Worm (Caenorhabditis elegans): ENCODE measurements around the gene H38K22.6.

The H38K22.6 gene

ce11 chrIII:4289952-4290351 lies 30.3 kb upstream of the H38K22.6 start:
- TF ChIP-seq zip-8 (tag; optimal IDR thresholded peaks at IDR 0.05) (no peak), drap-1 (GFP tag; optimal IDR thresholded peaks at IDR 0.05) (no peak), ceh-43 (GFP tag; optimal IDR thresholded peaks at IDR 0.05) (no peak), elt-3 (tag; optimal IDR thresholded peaks at IDR 0.05) (no peak)

DNA sequence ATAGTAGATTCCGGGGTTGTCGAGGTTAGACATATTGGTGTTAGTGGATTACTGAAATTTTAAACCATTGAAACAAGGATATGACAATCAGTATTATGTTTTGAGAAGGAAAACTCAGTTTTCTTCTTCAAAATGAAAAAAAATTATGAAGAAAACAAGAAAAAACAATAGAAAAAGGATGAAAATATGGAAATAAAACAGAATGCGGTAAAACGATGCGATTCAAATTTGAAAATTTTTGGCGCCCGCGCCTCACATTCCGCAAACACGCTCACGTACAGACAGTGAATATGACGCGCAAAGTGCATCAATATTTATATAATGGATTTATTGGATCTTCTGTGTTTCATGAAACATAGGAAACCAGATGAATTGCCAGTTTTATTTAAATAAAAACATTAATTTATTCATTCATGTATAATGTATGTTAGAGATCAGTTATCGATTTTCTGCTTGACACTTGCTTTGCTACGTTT lies 29.0 kb upstream of the H38K22.6 start, which contains the start of gene mcm-5:
TSS of gene mcm-5 (minus strand) at position 51 of the 476 bp plus-strand sequence.
- TF ChIP-seq ceh-83 (GFP tag; optimal IDR thresholded peaks at IDR 0.05) (no peak), blmp-1 (tag; optimal IDR thresholded peaks at IDR 0.05) (no peak), ceh-39 (tag; optimal IDR thresholded peaks at IDR 0.05) (peak; percentile 22), bed-3 (GFP tag; optimal IDR thresholded peaks at IDR 0.05) (no peak), nhr-76 (tag; optimal IDR thresholded peaks at IDR 0.05) (no peak), nhr-28 (tag; optimal IDR thresholded peaks at IDR 0.05) (no peak), ces-1 (GFP tag; optimal IDR thresholded peaks at IDR 0.05) (peak; percentile 56), lsy-2 (tag; optimal IDR thresholded peaks at IDR 0.05) (peak; percentile 30), mab-5 (tag; optimal IDR thresholded peaks at IDR 0.05) (no peak), unc-120 (tag; optimal IDR thresholded peaks at IDR 0.05; ENCODE audit: poor library complexity, severe bottlenecking) (no peak), nhr-2 (tag; optimal IDR thresholded peaks at IDR 0.05) (no peak), mep-1 (tag; optimal IDR thresholded peaks at IDR 0.05) (peak; percentile 67), ham-2 (GFP tag; optimal IDR thresholded peaks at IDR 0.05) (no peak), hlh-1 (tag; optimal IDR thresholded peaks at IDR 0.05) (no peak), unc-39 (tag; optimal IDR thresholded peaks at IDR 0.05) (no peak)

- TF ChIP-seq ces-1 (GFP tag; optimal IDR thresholded peaks at IDR 0.05) (no peak), zip-8 (tag; optimal IDR thresholded peaks at IDR 0.05) (peak; percentile 88)
Observed at ce11 chrIII:4293108-4293507, 27.1 kb upstream of the H38K22.6 start, which contains the start of gene R10E4.6. TSS of gene R10E4.6 (plus strand) at chrIII:4293408.

ce11 chrIII:4294153-4294862 lies 25.9 kb upstream of the H38K22.6 start, which contains the start of the genes nth-1 and R10E4.7:
TSS of gene nth-1 (minus strand) at chrIII:4294253.
TSS of gene R10E4.7 (plus strand) at chrIII:4294812.
- TF ChIP-seq unc-39 (tag; optimal IDR thresholded peaks at IDR 0.05): no peak
- no peak for TF ChIP-seq ztf-11 (tag; optimal IDR thresholded peaks at IDR 0.05)
- TF ChIP-seq bed-3 (GFP tag; optimal IDR thresholded peaks at IDR 0.05): no peak
- no peak for TF ChIP-seq elt-1 (tag; optimal IDR thresholded peaks at IDR 0.05; ENCODE audit: borderline replicate concordance, insufficient read depth)
- TF ChIP-seq snpc-4 (tag; optimal IDR thresholded peaks at IDR 0.05): no peak
- no peak for TF ChIP-seq ces-1 (GFP tag; optimal IDR thresholded peaks at IDR 0.05)
- no peak for TF ChIP-seq sptf-1 (tag; optimal IDR thresholded peaks at IDR 0.05)
- TF ChIP-seq lsy-2 (tag; optimal IDR thresholded peaks at IDR 0.05): no peak
- no peak for TF ChIP-seq mep-1 (tag; optimal IDR thresholded peaks at IDR 0.05)
- no peak for TF ChIP-seq drap-1 (GFP tag; optimal IDR thresholded peaks at IDR 0.05)

DNA sequence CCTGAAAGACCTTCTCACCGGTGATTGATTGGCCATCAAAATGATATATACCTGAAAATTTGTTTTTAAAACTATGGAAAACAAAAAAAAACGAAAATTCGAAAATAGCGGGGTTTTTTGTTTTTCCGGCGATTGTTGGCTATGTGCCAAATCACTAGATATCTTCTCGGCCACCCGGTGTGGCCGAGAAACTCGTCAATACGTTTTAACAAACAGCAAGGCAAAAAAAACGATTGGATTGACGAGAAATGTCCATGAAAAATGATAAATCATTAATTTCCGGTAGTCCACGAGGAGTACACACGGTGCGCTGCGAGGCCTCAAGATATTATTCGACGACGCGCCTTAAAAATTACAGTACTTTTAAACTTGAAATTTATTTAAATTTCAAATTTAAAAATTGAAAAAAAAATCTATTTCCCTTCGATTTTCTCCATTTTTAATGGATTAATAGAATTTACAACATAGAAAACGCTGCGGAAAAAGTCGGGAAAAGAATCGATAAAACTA lies 19.2 kb upstream of the H38K22.6 start, which contains the start of gene R10E4.11:
TSS of gene R10E4.11 (minus strand) at position 51 of the 510 bp plus-strand sequence.
- no peak for TF ChIP-seq sptf-1 (tag; optimal IDR thresholded peaks at IDR 0.05)
- peak; percentile 13 for TF ChIP-seq ceh-39 (tag; optimal IDR thresholded peaks at IDR 0.05)

- TF ChIP-seq ces-1 (GFP tag; optimal IDR thresholded peaks at IDR 0.05) (no peak), elt-1 (tag; optimal IDR thresholded peaks at IDR 0.05; ENCODE audit: borderline replicate concordance, insufficient read depth) (no peak), ham-2 (GFP tag; optimal IDR thresholded peaks at IDR 0.05) (no peak), M03D4.4 (tag; optimal IDR thresholded peaks at IDR 0.05) (no peak)
Observed at ce11 chrIII:4302293-4302692, 17.9 kb upstream of the H38K22.6 start, which contains the start of gene R10E4.9. TSS of gene R10E4.9 (minus strand) at chrIII:4302393.

- TF ChIP-seq snpc-4 (tag; optimal IDR thresholded peaks at IDR 0.05) (no peak), mep-1 (tag; optimal IDR thresholded peaks at IDR 0.05) (no peak), elt-1 (tag; optimal IDR thresholded peaks at IDR 0.05; ENCODE audit: borderline replicate concordance, insufficient read depth) (no peak), unc-39 (tag; optimal IDR thresholded peaks at IDR 0.05) (no peak), sem-2 (GFP tag; optimal IDR thresholded peaks at IDR 0.05) (no peak), bed-3 (GFP tag; optimal IDR thresholded peaks at IDR 0.05) (no peak), drap-1 (GFP tag; optimal IDR thresholded peaks at IDR 0.05) (no peak), nhr-28 (tag; optimal IDR thresholded peaks at IDR 0.05) (no peak)
Observed at ce11 chrIII:4302780-4303179, 17.4 kb upstream of the H38K22.6 start.

Data from whole organism, mixed stage, embryonic.